Worm (Caenorhabditis elegans) whole organism, L1 larva: ENCODE results near the gene Y62H9A.13.

Experiments used
- blmp-1 ChIP-seq: fragments of 150-350 bp; optimal IDR thresholded peaks from 2 replicates; lab custom pipeline; 2014; ENCODE audit warnings: missing biosample characterization, missing genetic modification characterization
- fos-1 ChIP-seq: fragments of 150-350 bp; optimal IDR thresholded peaks from 2 replicates; lab custom pipeline; 2014; ENCODE audit warnings: missing biosample characterization, missing genetic modification characterization
- lin-13 ChIP-seq: fragments of 150-350 bp; optimal IDR thresholded peaks from 2 replicates; lab custom pipeline; 2014; ENCODE audit warnings: missing biosample characterization, missing genetic modification reagents, missing genetic modification characterization
- nhr-237 ChIP-seq: fragments of 150-350 bp; optimal IDR thresholded peaks from 2 replicates; lab custom pipeline; 2014; ENCODE audit warnings: missing biosample characterization, missing genetic modification characterization
- nhr-28 ChIP-seq: fragments of 150-350 bp; optimal IDR thresholded peaks from 2 replicates; lab custom pipeline; 2014; ENCODE audit warnings: missing biosample characterization, missing genetic modification characterization
- nhr-77 ChIP-seq: fragments of 150-350 bp; optimal IDR thresholded peaks from 2 replicates; lab custom pipeline; 2014; ENCODE audit warnings: missing biosample characterization, missing genetic modification characterization
- unc-62 ChIP-seq: fragments of 150-350 bp; optimal IDR thresholded peaks from 2 replicates; lab custom pipeline; 2014; ENCODE audit warnings: missing biosample characterization, missing genetic modification reagents, missing genetic modification characterization

DNA sequence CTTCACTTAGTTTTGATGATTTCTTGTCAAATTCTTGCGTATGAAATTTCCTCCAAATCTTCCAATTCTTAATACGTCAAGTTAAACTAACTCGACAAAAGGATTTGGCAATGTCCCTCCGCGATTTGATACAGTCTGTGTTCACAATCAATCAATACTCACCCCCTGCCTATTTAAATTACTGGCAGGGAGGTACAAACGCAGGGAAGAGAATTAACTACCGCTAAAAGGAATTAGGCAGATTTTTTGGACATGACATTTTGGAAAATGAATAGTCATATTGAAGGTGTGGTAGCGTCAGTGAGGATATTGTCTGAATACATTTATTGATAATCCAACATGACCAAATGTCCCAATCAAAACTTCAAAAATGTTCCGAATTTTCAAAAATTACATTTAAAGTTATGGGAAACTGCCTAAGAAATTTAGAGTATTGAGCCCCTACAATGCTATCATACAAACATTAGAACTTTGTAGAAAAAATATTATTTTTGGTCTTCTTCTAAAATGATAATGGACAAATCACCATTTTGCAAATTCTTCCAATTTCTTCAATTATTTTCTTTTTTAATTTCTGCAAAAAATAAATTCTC lies 20.6 kb downstream of the Y62H9A.13 start:
- peak; percentile 99 for TF ChIP-seq nhr-77 (tag; lab: Kevin White, UChicago)
- peak; percentile 97 for TF ChIP-seq nhr-237 (tag; lab: Kevin White, UChicago)
- TF ChIP-seq nhr-28 (tag; lab: Kevin White, UChicago) = peak; percentile 73
- no peak for TF ChIP-seq unc-62
- TF ChIP-seq blmp-1 (tag; lab: Kevin White, UChicago) = peak; percentile 55
- TF ChIP-seq fos-1 = peak; percentile 99
- TF ChIP-seq lin-13 (GFP tag; lab: Kevin White, UChicago) = peak; percentile 97
